Worm (Caenorhabditis elegans): Measurements from ENCODE around the gene ceh-13.
A peak's percentile ranks its signal among the peaks of the same experiment; 100 is the strongest.

The ceh-13 gene

DNA sequence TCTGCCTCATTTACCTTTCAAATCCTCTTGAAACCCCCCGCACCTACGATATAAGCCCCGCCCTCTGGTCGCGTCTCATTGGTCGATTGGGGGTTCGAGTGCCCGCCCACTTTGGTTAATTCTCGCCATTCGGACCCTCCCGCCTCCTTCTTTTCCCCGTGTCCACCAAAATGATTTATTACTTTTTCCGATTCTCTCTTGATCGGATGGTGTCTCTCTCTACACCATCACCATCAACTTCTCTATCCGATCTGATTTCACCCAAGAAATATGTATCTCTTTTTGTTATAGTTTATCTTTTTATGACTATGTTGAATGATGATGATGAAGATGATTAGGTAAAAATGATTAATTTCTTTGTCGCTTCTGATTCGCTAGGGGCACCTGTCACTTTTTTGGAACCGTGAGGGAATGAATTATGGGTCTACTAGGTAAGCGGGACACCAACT is 739 bp upstream of the ceh-13 start:
- TF ChIP-seq peb-1 (tag; optimal IDR thresholded peaks at IDR 0.05) (no peak), nhr-11 (tag; optimal IDR thresholded peaks at IDR 0.05) (no peak), mbf-1 (tag; optimal IDR thresholded peaks at IDR 0.05) (no peak), ztf-11 (tag; optimal IDR thresholded peaks at IDR 0.05) (no peak), egl-27 (tag; optimal IDR thresholded peaks at IDR 0.05) (no peak), zag-1 (tag; optimal IDR thresholded peaks at IDR 0.05) (no peak), elt-3 (tag; optimal IDR thresholded peaks at IDR 0.05) (no peak), ztf-4 (tag; optimal IDR thresholded peaks at IDR 0.05) (peak; percentile 8), Y55F3AM.14 (GFP tag; optimal IDR thresholded peaks at IDR 0.05) (peak; percentile 30), lin-11 (tag; optimal IDR thresholded peaks at IDR 0.05) (no peak), lin-13 (GFP tag; optimal IDR thresholded peaks at IDR 0.05) (no peak), mab-5 (tag; optimal IDR thresholded peaks at IDR 0.05) (peak; percentile 97), elt-1 (tag; optimal IDR thresholded peaks at IDR 0.05) (no peak), crh-2 (tag; optimal IDR thresholded peaks at IDR 0.05) (no peak), unc-39 (tag; optimal IDR thresholded peaks at IDR 0.05) (no peak), nhr-6 (tag; optimal IDR thresholded peaks at IDR 0.05) (no peak), alr-1 (tag; optimal IDR thresholded peaks at IDR 0.05) (no peak), ceh-16 (tag; optimal IDR thresholded peaks at IDR 0.05) (peak; percentile 76), blmp-1 (tag; optimal IDR thresholded peaks at IDR 0.05; ENCODE audit: insufficient read depth) (no peak), lsy-2 (tag; optimal IDR thresholded peaks at IDR 0.05) (peak; percentile 35 to 78), C34F6.9 (tag; optimal IDR thresholded peaks at IDR 0.05) (no peak), sma-9 (GFP tag; optimal IDR thresholded peaks at IDR 0.05) (peak; percentile 14), sma-9 (tag; optimal IDR thresholded peaks at IDR 0.05) (no peak), ceh-82 (tag; optimal IDR thresholded peaks at IDR 0.05) (no peak), nhr-129 (tag; optimal IDR thresholded peaks at IDR 0.05) (no peak), aly-2 (tag; optimal IDR thresholded peaks at IDR 0.05) (no peak), nhr-10 (tag; optimal IDR thresholded peaks at IDR 0.05) (no peak), unc-55 (GFP tag; optimal IDR thresholded peaks at IDR 0.05) (peak; percentile 64), R02D3.7 (tag; optimal IDR thresholded peaks at IDR 0.05) (no peak), skn-1 (tag; optimal IDR thresholded peaks at IDR 0.05) (no peak), lin-39 (tag; optimal IDR thresholded peaks at IDR 0.05) (no peak), nhr-77 (tag; optimal IDR thresholded peaks at IDR 0.05) (no peak), ama-1 (optimal IDR thresholded peaks at IDR 0.05) (no peak), nhr-25 (tag; optimal IDR thresholded peaks at IDR 0.05) (peak; percentile 15), ZK546.5 (tag; optimal IDR thresholded peaks at IDR 0.05) (no peak), nhr-21 (tag; optimal IDR thresholded peaks at IDR 0.05) (no peak), gmeb-1 (tag; optimal IDR thresholded peaks at IDR 0.05) (no peak), nhr-12 (tag; optimal IDR thresholded peaks at IDR 0.05) (no peak), fos-1 (tag; optimal IDR thresholded peaks at IDR 0.05) (no peak), mdl-1 (tag; optimal IDR thresholded peaks at IDR 0.05) (no peak), nhr-23 (tag; optimal IDR thresholded peaks at IDR 0.05) (no peak), sem-4 (tag; optimal IDR thresholded peaks at IDR 0.05) (no peak), nhr-237 (tag; optimal IDR thresholded peaks at IDR 0.05) (no peak), ztf-1 (GFP tag; conservative IDR thresholded peaks at IDR 0.05) (no peak), dmd-4 (tag; optimal IDR thresholded peaks at IDR 0.05) (no peak), sma-3 (GFP tag; optimal IDR thresholded peaks at IDR 0.05) (peak; percentile 10), snpc-4 (tag; optimal IDR thresholded peaks at IDR 0.05) (no peak), F13H6.1 (tag; optimal IDR thresholded peaks at IDR 0.05) (no peak), unc-62 (GFP tag; optimal IDR thresholded peaks at IDR 0.05) (peak; percentile 76)
